Fruit fly (Drosophila melanogaster) whole organism, pupa: ENCODE measurements around the gene Nepl7.

Experiments
- CG13204 ChIP-seq: fragments of 200-800 bp; sonication (Bioruptor generic); optimal IDR thresholded peaks from 2 replicates; lab custom pipeline; 2018; ENCODE audit warnings: missing biosample characterization, mild to moderate bottlenecking, missing genetic modification characterization, moderate library complexity
- CG15710 ChIP-seq: fragments of 200-800 bp; sonication (Bioruptor generic); optimal IDR thresholded peaks from 2 replicates; lab custom pipeline; 2018; ENCODE audit warnings: missing biosample characterization, mild to moderate bottlenecking, missing genetic modification characterization, moderate library complexity
- CG34367 ChIP-seq: fragments of 200-800 bp; sonication (Bioruptor generic); optimal IDR thresholded peaks from 2 replicates; lab custom pipeline; 2018; ENCODE audit warnings: missing biosample characterization, mild to moderate bottlenecking, missing genetic modification characterization
- CG8159 ChIP-seq: fragments of 200-800 bp; sonication (Bioruptor generic); optimal IDR thresholded peaks from 3 replicates; lab custom pipeline; 2018; ENCODE audit warnings: missing biosample characterization, mild to moderate bottlenecking, missing genetic modification characterization, moderate library complexity
- Pif1B ChIP-seq: fragments of 200-800 bp; sonication (Bioruptor generic); optimal IDR thresholded peaks from 3 replicates; lab custom pipeline; 2016; ENCODE audit warnings: missing biosample characterization, missing genetic modification characterization

- TF ChIP-seq CG13204 (no peak), CG34367 (tag; lab: Kevin White, UChicago) (no peak), CG15710 (no peak), CG8159 (tag; lab: Kevin White, UChicago) (no peak), Pif1B (no peak)
Measured at dm6 chr2L:12686811-12687210, 17.3 kb upstream of the Nepl7 start.
